Worm (Caenorhabditis elegans) whole organism, early embryonic: Measurements from ENCODE around the gene pals-22.

Experiments used
- ama-1 ChIP-seq: fragments of 150-350 bp; optimal IDR thresholded peaks from 2 replicates; lab custom pipeline; 2014
- ceh-36 ChIP-seq: sonication (generic microtip); optimal IDR thresholded peaks from 2 replicates; lab custom pipeline; 2016; ENCODE audit warnings: missing genetic modification characterization, inconsistent platforms, missing compliant biosample characterization

DNA sequence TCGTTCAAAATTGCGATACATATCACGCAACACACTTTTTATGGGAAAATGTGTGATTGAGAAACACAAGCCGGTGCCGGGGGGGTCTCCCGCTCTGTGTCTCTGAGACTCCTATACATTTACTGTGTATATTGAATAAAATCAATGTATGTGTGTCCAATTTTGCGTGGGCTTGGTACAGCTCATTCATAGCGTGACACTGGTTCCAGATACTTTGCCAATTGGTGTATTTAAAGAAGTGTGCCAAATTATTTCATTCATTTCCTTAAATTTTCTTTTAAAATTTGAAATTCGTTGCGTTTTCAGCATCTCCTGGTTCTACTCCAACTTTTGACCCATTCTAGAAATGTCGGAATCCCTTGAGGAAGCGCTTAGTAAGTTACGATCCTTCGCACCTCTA, 15.0 kb upstream of the pals-22 start, which contains the start of gene C29F9.5:
- TF ChIP-seq ama-1 (no peak), ceh-36 (tag; lab: Kevin White, UChicago) (no peak)
